Worm (Caenorhabditis elegans) whole organism, young adult: ENCODE measurements around the gene M02D8.2.

Source experiments
- F55B11.4 ChIP-seq: sonication (generic microtip); optimal IDR thresholded peaks from 2 replicates; lab custom pipeline; 2016; ENCODE audit warnings: missing compliant biosample characterization, missing genetic modification characterization, borderline replicate concordance; ENCODE audit not compliant: insufficient read depth
- attf-5 ChIP-seq: fragments of 200-800 bp; sonication (Bioruptor generic); optimal IDR thresholded peaks from 2 replicates; lab custom pipeline; 2018; ENCODE audit warnings: mild to moderate bottlenecking, missing genetic modification characterization, missing compliant biosample characterization
- efl-1 ChIP-seq: fragments of 150-350 bp; optimal IDR thresholded peaks from 2 replicates; lab custom pipeline; 2014; ENCODE audit warnings: missing biosample characterization, missing genetic modification reagents, missing genetic modification characterization
- let-526 ChIP-seq: fragments of 200-800 bp; sonication (Bioruptor generic); IDR thresholded peaks from 2 replicates; pipeline ENCODE4 v1.3.6; 2022; ENCODE audit warnings: missing genetic modification reagents, missing genetic modification characterization, missing compliant biosample characterization
- nhr-27 ChIP-seq: fragments of 200-800 bp; sonication (Bioruptor generic); optimal IDR thresholded peaks from 2 replicates; lab custom pipeline; 2018; ENCODE audit warnings: mild to moderate bottlenecking, missing genetic modification characterization, moderate library complexity, missing compliant biosample characterization
- snpc-4 ChIP-seq, 5 experiments: fragments of 150-350 bp in 1 of 5; sonication (generic microtip) in 4 of 5; optimal IDR thresholded peaks; 2 replicates each; lab custom pipeline; 2014 to 2018; ENCODE audit warnings: missing genetic modification characterization in 5 of 5, missing biosample characterization in 3 of 5, antibody characterized with exemption in 2 of 5, mild to moderate bottlenecking in 2 of 5, missing compliant biosample characterization in 2 of 5, missing genotype in 2 of 5, moderate library complexity in 2 of 5, missing genetic modification reagents in 1 of 5
- unc-130 ChIP-seq: sonication (generic microtip); optimal IDR thresholded peaks from 2 replicates; lab custom pipeline; 2016; ENCODE audit warnings: missing genetic modification reagents, missing genetic modification characterization, missing compliant biosample characterization
- unc-62 ChIP-seq: fragments of 150-350 bp; optimal IDR thresholded peaks from 2 replicates; lab custom pipeline; 2014; ENCODE audit warnings: missing biosample characterization, missing genetic modification reagents, missing genetic modification characterization

- TF ChIP-seq F55B11.4 (tag; lab: Kevin White, UChicago) = no peak
- no peak for TF ChIP-seq let-526 (GFP tag; lab: Robert Waterston, UW)
- TF ChIP-seq unc-130 (GFP tag; lab: Kevin White, UChicago) = no peak
- TF ChIP-seq attf-5 (GFP tag; lab: Kevin White, UChicago) = no peak
- no peak for TF ChIP-seq nhr-27 (tag; lab: Kevin White, UChicago)
- TF ChIP-seq snpc-4 (GFP tag; optimal IDR thresholded peaks at IDR 0.05; lab: Kevin White, UChicago) = no peak
- TF ChIP-seq snpc-4 (tag; optimal IDR thresholded peaks at IDR 0.05; lab: Kevin White, UChicago) = no peak
- TF ChIP-seq efl-1 (GFP tag; lab: Kevin White, UChicago) = no peak
- no peak for TF ChIP-seq unc-62 (GFP tag; lab: Kevin White, UChicago)
Observed at ce11 chrX:8778558-8778957, 39.1 kb downstream of the M02D8.2 start, which contains the start of gene ZK721.4.
